Fruit fly (Drosophila melanogaster): Measurements from ENCODE around the gene CG12605.

The CG12605 gene

DNA sequence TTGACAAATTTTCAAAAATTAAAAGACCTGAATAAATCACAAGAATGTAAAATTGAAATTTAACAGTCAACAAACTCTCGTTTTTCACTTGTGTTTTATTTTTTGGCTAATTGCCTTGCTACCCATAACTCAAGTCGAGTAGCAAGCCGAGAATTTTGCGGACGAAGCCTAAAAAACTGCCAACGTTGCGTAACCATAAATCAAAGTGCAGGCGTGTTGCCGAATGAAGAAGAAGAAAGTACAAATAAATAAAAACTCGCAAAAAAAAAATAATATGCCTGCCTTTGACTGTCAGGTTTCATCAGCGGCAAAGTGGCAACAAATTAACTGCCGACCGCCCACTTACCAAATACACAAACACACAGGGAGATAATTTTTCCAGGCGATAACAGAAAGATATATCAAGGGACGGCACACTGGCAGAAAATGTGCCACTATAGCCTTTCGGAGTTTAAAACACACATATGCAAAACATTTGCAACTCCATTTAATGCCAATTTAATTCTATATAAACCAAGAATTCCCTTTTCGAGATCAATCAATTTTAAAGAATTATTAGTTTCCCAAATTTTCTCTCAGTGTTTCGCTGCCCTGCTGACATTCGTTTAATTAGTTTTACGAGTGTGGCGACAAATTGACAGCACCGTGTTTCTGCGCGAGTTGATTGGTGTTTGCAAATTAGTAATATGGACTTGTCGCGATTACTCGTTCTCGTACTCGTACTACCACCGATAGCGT, 36.2 kb downstream of the CG12605 start:
- TF ChIP-seq foxo (GFP tag; optimal IDR thresholded peaks at IDR 0.05) (peak; percentile 37 to 95), woc (GFP tag; optimal IDR thresholded peaks at IDR 0.05) (peak; percentile 57), ey (GFP tag; optimal IDR thresholded peaks at IDR 0.05) (peak; percentile 97), rgr (GFP tag; optimal IDR thresholded peaks at IDR 0.05) (peak; percentile 97), Sp1 (GFP tag; optimal IDR thresholded peaks at IDR 0.05) (peak; percentile 91), sage (GFP tag; optimal IDR thresholded peaks at IDR 0.05) (peak; percentile 79), Vsx2 (GFP tag; optimal IDR thresholded peaks at IDR 0.05; ENCODE audit: partially characterized antibody) (no peak), h (GFP tag; optimal IDR thresholded peaks at IDR 0.05) (peak; percentile 97), Dif (GFP tag; optimal IDR thresholded peaks at IDR 0.05; ENCODE audit: partially characterized antibody) (no peak), Hnf4 (GFP tag; optimal IDR thresholded peaks at IDR 0.05) (peak; percentile 92), br (GFP tag; optimal IDR thresholded peaks at IDR 0.05) (peak; percentile 94), N (GFP tag; optimal IDR thresholded peaks at IDR 0.05) (no peak), usp (GFP tag; optimal IDR thresholded peaks at IDR 0.05) (no peak), lola (GFP tag; optimal IDR thresholded peaks at IDR 0.05) (no peak), Hr78 (GFP tag; optimal IDR thresholded peaks at IDR 0.05) (no peak), Myc (optimal IDR thresholded peaks at IDR 0.05) (no peak), Hr83 (GFP tag; optimal IDR thresholded peaks at IDR 0.05; ENCODE audit: poor library complexity, severe bottlenecking) (peak; percentile 70), brk (GFP tag; optimal IDR thresholded peaks at IDR 0.05) (peak; percentile 85), pan (optimal IDR thresholded peaks at IDR 0.05) (no peak), GATAd (GFP tag; optimal IDR thresholded peaks at IDR 0.05) (peak; percentile 84), CrebA (GFP tag; optimal IDR thresholded peaks at IDR 0.05; ENCODE audit: borderline replicate concordance) (peak; percentile 77), HLH106 (tag; optimal IDR thresholded peaks at IDR 0.05) (peak; percentile 92), OdsH (GFP tag; optimal IDR thresholded peaks at IDR 0.05) (peak; percentile 95), CG32264 (GFP tag; optimal IDR thresholded peaks at IDR 0.05) (peak; percentile 75), dl (GFP tag; optimal IDR thresholded peaks at IDR 0.05; ENCODE audit: insufficient read depth in 1 of 2, partially characterized antibody in 2 of 2) (no peak), tai (GFP tag; optimal IDR thresholded peaks at IDR 0.05) (peak; percentile 87), psq (GFP tag; optimal IDR thresholded peaks at IDR 0.05) (peak; percentile 89), Mio (GFP tag; optimal IDR thresholded peaks at IDR 0.05) (peak; percentile 71), sv (GFP tag; optimal IDR thresholded peaks at IDR 0.05) (peak; percentile 88), fru (GFP tag; optimal IDR thresholded peaks at IDR 0.05) (peak; percentile 93), jim (GFP tag; optimal IDR thresholded peaks at IDR 0.05) (peak; percentile 24), Dfd (GFP tag; optimal IDR thresholded peaks at IDR 0.05) (no peak), Abd-B (GFP tag; optimal IDR thresholded peaks at IDR 0.05) (no peak), Rel (GFP tag; optimal IDR thresholded peaks at IDR 0.05) (peak; percentile 58), Rel (tag; optimal IDR thresholded peaks at IDR 0.05) (peak; percentile 74), dsf (GFP tag; optimal IDR thresholded peaks at IDR 0.05; ENCODE audit: borderline replicate concordance) (peak; percentile 74), Jra (GFP tag; optimal IDR thresholded peaks at IDR 0.05) (peak; percentile 84), CG9705 (GFP tag; optimal IDR thresholded peaks at IDR 0.05) (peak; percentile 78), dmrt93B (GFP tag; optimal IDR thresholded peaks at IDR 0.05) (peak; percentile 79)

DNA sequence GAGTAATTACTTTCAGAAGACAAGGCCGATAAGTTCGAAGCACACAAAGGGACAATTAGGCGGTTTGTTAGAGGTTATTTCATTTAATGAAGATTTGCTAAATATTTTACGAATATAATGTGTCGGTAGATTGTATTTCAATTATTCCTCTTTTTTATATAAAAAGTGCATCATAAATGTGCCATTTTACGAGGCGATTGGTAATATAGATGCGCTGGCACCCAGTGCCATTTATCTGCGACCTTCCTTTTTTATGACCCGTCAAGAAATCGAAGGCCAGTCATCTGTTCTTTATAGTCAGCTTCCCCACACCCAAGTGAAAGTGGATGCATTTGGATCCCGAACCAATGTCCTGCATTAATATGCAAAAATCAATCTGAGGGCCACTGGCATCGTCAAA, 37.1 kb downstream of the CG12605 start:
- TF ChIP-seq OdsH (GFP tag; optimal IDR thresholded peaks at IDR 0.05): no peak
- TF ChIP-seq foxo (GFP tag; optimal IDR thresholded peaks at IDR 0.05): no peak
- no peak for TF ChIP-seq Vsx2 (GFP tag; optimal IDR thresholded peaks at IDR 0.05; ENCODE audit: partially characterized antibody)
- no peak for TF ChIP-seq Dif (GFP tag; optimal IDR thresholded peaks at IDR 0.05; ENCODE audit: partially characterized antibody)
- TF ChIP-seq CG9705 (GFP tag; optimal IDR thresholded peaks at IDR 0.05): no peak
- TF ChIP-seq GATAd (GFP tag; optimal IDR thresholded peaks at IDR 0.05): no peak
- no peak for TF ChIP-seq dmrt93B (GFP tag; optimal IDR thresholded peaks at IDR 0.05)
- no peak for TF ChIP-seq br (GFP tag; optimal IDR thresholded peaks at IDR 0.05)
- no peak for TF ChIP-seq Hr78 (GFP tag; optimal IDR thresholded peaks at IDR 0.05)
- TF ChIP-seq sv (GFP tag; optimal IDR thresholded peaks at IDR 0.05): no peak
- no peak for TF ChIP-seq h (GFP tag; optimal IDR thresholded peaks at IDR 0.05)
